Worm (Caenorhabditis elegans): ENCODE data around the gene Y75B12B.1.

ce11 chrV:15230243-15230642 is 45.7 kb downstream of the Y75B12B.1 start, which contains the start of gene srw-15:
- no peak for TF ChIP-seq tbx-2 (tag; optimal IDR thresholded peaks at IDR 0.05)
- no peak for TF ChIP-seq unc-130 (tag; optimal IDR thresholded peaks at IDR 0.05)
- TF ChIP-seq ceh-82 (tag; optimal IDR thresholded peaks at IDR 0.05): no peak
- no peak for TF ChIP-seq unc-98 (GFP tag; IDR thresholded peaks at IDR 0.05)
- TF ChIP-seq egl-27 (tag; optimal IDR thresholded peaks at IDR 0.05): no peak
- no peak for TF ChIP-seq nhr-84 (tag; optimal IDR thresholded peaks at IDR 0.05)
- no peak for TF ChIP-seq F16B12.6 (tag; optimal IDR thresholded peaks at IDR 0.05)
- no peak for TF ChIP-seq nhr-12 (tag; optimal IDR thresholded peaks at IDR 0.05)

All from whole organism, L1 larva.